Fruit fly (Drosophila melanogaster) whole organism, embryonic: ENCODE measurements around the gene CG7512.

ENCODE experiments used
- Antp ChIP-seq: fragments of 200-800 bp; sonication (Bioruptor generic); optimal IDR thresholded peaks from 3 replicates; lab custom pipeline; 2016; ENCODE audit warnings: missing biosample characterization, missing genetic modification characterization
- BEAF-32 ChIP-seq: fragments of 200-800 bp; sonication (Bioruptor generic); optimal IDR thresholded peaks from 3 replicates; lab custom pipeline; 2017; ENCODE audit warnings: missing biosample characterization, missing genetic modification characterization, mild to moderate bottlenecking, moderate library complexity, missing genetic modification reagents
- Bteb2 ChIP-seq: fragments of 200-800 bp; sonication (Bioruptor generic); optimal IDR thresholded peaks from 2 replicates; lab custom pipeline; 2016; ENCODE audit warnings: missing biosample characterization, missing genetic modification characterization
- CG10979 ChIP-seq: fragments of 200-800 bp; sonication (Bioruptor generic); optimal IDR thresholded peaks from 2 replicates; lab custom pipeline; 2018; ENCODE audit warnings: missing biosample characterization, mild to moderate bottlenecking, missing genetic modification characterization, moderate library complexity
- CG15073 ChIP-seq: fragments of 200-800 bp; sonication (Bioruptor generic); optimal IDR thresholded peaks from 2 replicates; lab custom pipeline; 2016; ENCODE audit warnings: missing biosample characterization, missing genetic modification characterization
- CG1602 ChIP-seq: fragments of 200-800 bp; sonication (Bioruptor generic); optimal IDR thresholded peaks from 3 replicates; lab custom pipeline; 2016; ENCODE audit warnings: missing biosample characterization, missing genetic modification characterization
- CG16813 ChIP-seq: fragments of 200-800 bp; sonication (Bioruptor generic); IDR thresholded peaks from 3 replicates; pipeline ENCODE4 v1.3.6; 2022; ENCODE audit warnings: missing biosample characterization, missing genetic modification characterization; ENCODE audit not compliant: partially characterized antibody
- CG17361 ChIP-seq: fragments of 200-800 bp; sonication (Bioruptor generic); IDR thresholded peaks from 3 replicates; pipeline ENCODE4 v1.3.6; 2022; ENCODE audit warnings: missing biosample characterization, missing genetic modification characterization
- CG18262 ChIP-seq: fragments of 200-800 bp; optimal IDR thresholded peaks from 3 replicates; lab custom pipeline; 2019; ENCODE audit warnings: missing biosample characterization, mild to moderate bottlenecking, missing genetic modification characterization, moderate library complexity
- CG18476 ChIP-seq: fragments of 200-800 bp; sonication (Bioruptor generic); optimal IDR thresholded peaks from 2 replicates; lab custom pipeline; 2016; ENCODE audit warnings: missing biosample characterization, mild to moderate bottlenecking, missing genetic modification characterization
- CG2202 ChIP-seq: fragments of 200-800 bp; sonication (Bioruptor generic); optimal IDR thresholded peaks from 2 replicates; lab custom pipeline; 2018; ENCODE audit warnings: missing biosample characterization, mild to moderate bottlenecking, missing genetic modification characterization
- CG30403 ChIP-seq: fragments of 200-800 bp; sonication (Bioruptor generic); optimal IDR thresholded peaks from 3 replicates; lab custom pipeline; 2016; ENCODE audit warnings: missing biosample characterization, missing genetic modification characterization
- CG30431 ChIP-seq: fragments of 200-800 bp; sonication (Bioruptor generic); optimal IDR thresholded peaks from 2 replicates; lab custom pipeline; 2017; ENCODE audit warnings: missing biosample characterization, missing genetic modification characterization
- CG31388 ChIP-seq: fragments of 200-800 bp; sonication (Bioruptor generic); optimal IDR thresholded peaks from 2 replicates; lab custom pipeline; 2016; ENCODE audit warnings: missing biosample characterization, missing genetic modification characterization
- CG33213 ChIP-seq: fragments of 200-800 bp; sonication (Bioruptor generic); optimal IDR thresholded peaks from 3 replicates; lab custom pipeline; 2016; ENCODE audit warnings: missing biosample characterization, missing genetic modification characterization
- CG34376 ChIP-seq: fragments of 200-800 bp; sonication (Bioruptor generic); optimal IDR thresholded peaks from 2 replicates; lab custom pipeline; 2018; ENCODE audit warnings: missing biosample characterization, mild to moderate bottlenecking, missing genetic modification characterization
- CG3726 ChIP-seq: fragments of 200-800 bp; sonication (Bioruptor generic); IDR thresholded peaks from 3 replicates; pipeline ENCODE4, ENCODE4 v1.3.6; 2022; ENCODE audit warnings: missing biosample characterization, missing genetic modification characterization
- CG4424 ChIP-seq: fragments of 200-800 bp; sonication (Bioruptor generic); optimal IDR thresholded peaks from 3 replicates; lab custom pipeline; 2016; ENCODE audit warnings: missing biosample characterization, missing genetic modification characterization
- CG5180 ChIP-seq: fragments of 200-800 bp; sonication (Bioruptor generic); optimal IDR thresholded peaks from 3 replicates; lab custom pipeline; 2017; ENCODE audit warnings: missing biosample characterization, missing genetic modification characterization, mild to moderate bottlenecking, moderate library complexity, missing genetic modification reagents
- CG7271 ChIP-seq: fragments of 200-800 bp; sonication (Bioruptor generic); optimal IDR thresholded peaks from 2 replicates; lab custom pipeline; 2018; ENCODE audit warnings: missing biosample characterization, mild to moderate bottlenecking, missing genetic modification characterization, moderate library complexity
- CG7556 ChIP-seq: fragments of 200-800 bp; sonication (Bioruptor generic); optimal IDR thresholded peaks from 2 replicates; lab custom pipeline; 2017; ENCODE audit warnings: missing biosample characterization, mild to moderate bottlenecking, missing genetic modification characterization
- CG8089 ChIP-seq: fragments of 200-800 bp; sonication (Bioruptor generic); optimal IDR thresholded peaks from 3 replicates; lab custom pipeline; 2016; ENCODE audit warnings: missing biosample characterization, missing genetic modification characterization
- CG9727 ChIP-seq: fragments of 200-800 bp; sonication (Bioruptor generic); optimal IDR thresholded peaks from 3 replicates; lab custom pipeline; 2017; ENCODE audit warnings: missing biosample characterization, mild to moderate bottlenecking, missing genetic modification characterization
- CG9932 ChIP-seq: fragments of 200-800 bp; sonication (Bioruptor generic); IDR thresholded peaks from 2 replicates; pipeline ENCODE4 v1.3.6; 2022; ENCODE audit warnings: missing biosample characterization, missing genetic modification characterization
- Dip2 ChIP-seq: fragments of 200-800 bp; sonication (Bioruptor generic); IDR thresholded peaks from 2 replicates; pipeline ENCODE4 v1.3.6; 2022; ENCODE audit warnings: missing biosample characterization, missing genetic modification characterization
- Dip3 ChIP-seq: fragments of 200-800 bp; sonication (Bioruptor generic); optimal IDR thresholded peaks from 3 replicates; lab custom pipeline; 2016; ENCODE audit warnings: missing biosample characterization, missing genetic modification characterization
- Fer1 ChIP-seq: fragments of 200-800 bp; sonication (Bioruptor generic); optimal IDR thresholded peaks from 2 replicates; lab custom pipeline; 2017; ENCODE audit warnings: missing biosample characterization, mild to moderate bottlenecking, missing genetic modification characterization
- Hr39 ChIP-seq: fragments of >200 bp; optimal IDR thresholded peaks from 2 replicates; lab custom pipeline; 2017
- Hr51 ChIP-seq, 2 experiments: fragments of 200-800 bp; sonication (Bioruptor generic); optimal IDR thresholded peaks; 2 replicates in 1 of 2; 3 replicates in 1 of 2; lab custom pipeline; 2016 to 2018; ENCODE audit warnings: missing biosample characterization in 2 of 2, missing genetic modification characterization in 2 of 2, mild to moderate bottlenecking in 1 of 2, moderate library complexity in 1 of 2
- Lhr ChIP-seq: fragments of 200-800 bp; sonication (Bioruptor generic); optimal IDR thresholded peaks from 3 replicates; lab custom pipeline; 2017; ENCODE audit warnings: mild to moderate bottlenecking, missing biosample characterization, missing genetic modification reagents, missing genetic modification characterization
- Mes4 ChIP-seq: fragments of 200-800 bp; sonication (Bioruptor generic); optimal IDR thresholded peaks from 2 replicates; lab custom pipeline; 2016; ENCODE audit warnings: missing biosample characterization, missing genetic modification characterization
- NfI ChIP-seq: fragments of 200-800 bp; sonication (Bioruptor generic); optimal IDR thresholded peaks from 3 replicates; lab custom pipeline; 2018; ENCODE audit warnings: missing biosample characterization, mild to moderate bottlenecking, missing genetic modification characterization, moderate library complexity
- Sin3A ChIP-seq: fragments of >200 bp; optimal IDR thresholded peaks from 2 replicates; lab custom pipeline; 2018
- Sry-β ChIP-seq: fragments of 200-800 bp; sonication (Bioruptor generic); optimal IDR thresholded peaks from 2 replicates; lab custom pipeline; 2018; ENCODE audit warnings: missing biosample characterization, mild to moderate bottlenecking, missing genetic modification characterization, moderate library complexity
- Trl ChIP-seq, 3 experiments: fragments of >200 bp in 2 of 3; fragments of 200-800 bp in 1 of 3; sonication (Bioruptor generic) in 1 of 3; optimal IDR thresholded peaks; 2 replicates in 1 of 3; 3 replicates in 2 of 3; lab custom pipeline; 2016 to 2017; ENCODE audit warnings: missing biosample characterization in 1 of 3, missing genetic modification characterization in 1 of 3
- cas ChIP-seq: fragments of 200-800 bp; sonication (Bioruptor generic); IDR thresholded peaks from 2 replicates; pipeline ENCODE4 v1.3.6; 2022; ENCODE audit warnings: missing biosample characterization, missing genetic modification characterization
- dmrt99B ChIP-seq: fragments of 200-800 bp; sonication (Bioruptor generic); optimal IDR thresholded peaks from 2 replicates; lab custom pipeline; 2018; ENCODE audit warnings: missing biosample characterization, mild to moderate bottlenecking, missing genetic modification characterization, moderate library complexity
- fd96Cb ChIP-seq: fragments of 200-800 bp; sonication (Bioruptor generic); optimal IDR thresholded peaks from 2 replicates; lab custom pipeline; 2018; ENCODE audit warnings: missing biosample characterization, mild to moderate bottlenecking, missing genetic modification characterization, moderate library complexity
- kah ChIP-seq: fragments of 200-800 bp; sonication (Bioruptor generic); optimal IDR thresholded peaks from 2 replicates; lab custom pipeline; 2018; ENCODE audit warnings: missing biosample characterization, mild to moderate bottlenecking, missing genetic modification characterization
- lbe ChIP-seq: fragments of 200-800 bp; sonication (Bioruptor generic); optimal IDR thresholded peaks from 2 replicates; lab custom pipeline; 2016; ENCODE audit warnings: missing biosample characterization, mild to moderate bottlenecking, missing genetic modification characterization
- otp ChIP-seq: fragments of 200-800 bp; sonication (Bioruptor generic); IDR thresholded peaks from 3 replicates; pipeline ENCODE4, ENCODE4 v1.3.6; 2022; ENCODE audit warnings: missing biosample characterization, missing genetic modification characterization
- pfk ChIP-seq: fragments of 200-800 bp; sonication (Bioruptor generic); optimal IDR thresholded peaks from 2 replicates; lab custom pipeline; 2018; ENCODE audit warnings: missing biosample characterization, mild to moderate bottlenecking, missing genetic modification characterization, moderate library complexity
- prd ChIP-seq, 3 experiments: fragments of >200 bp in 2 of 3; fragments of 200-800 bp in 1 of 3; sonication (Bioruptor generic) in 1 of 3; optimal IDR thresholded peaks in 2 of 3; IDR thresholded peaks in 1 of 3; 2 replicates in 2 of 3; 3 replicates in 1 of 3; pipeline versions ENCODE4 v1.3.6 to Lab custom; 2017 to 2022; ENCODE audit warnings: missing biosample characterization in 1 of 3, missing genetic modification characterization in 1 of 3
- rib ChIP-seq: fragments of 200-800 bp; sonication (Bioruptor generic); IDR thresholded peaks from 2 replicates; pipeline ENCODE4 v1.3.6; 2022; ENCODE audit warnings: missing biosample characterization, missing genetic modification characterization
- sc ChIP-seq, 3 experiments: fragments of >200 bp in 2 of 3; fragments of 200-800 bp in 1 of 3; sonication (Bioruptor generic) in 1 of 3; optimal IDR thresholded peaks; 2 replicates in 2 of 3; 3 replicates in 1 of 3; lab custom pipeline; 2017; ENCODE audit warnings: mild to moderate bottlenecking in 1 of 3, missing biosample characterization in 1 of 3, missing genetic modification characterization in 1 of 3, missing genetic modification reagents in 1 of 3
- sisA ChIP-seq: fragments of 200-800 bp; sonication (Bioruptor generic); IDR thresholded peaks from 2 replicates; pipeline ENCODE4 v1.3.6; 2022; ENCODE audit warnings: missing biosample characterization, missing genetic modification characterization
- ssp ChIP-seq: fragments of 200-800 bp; sonication (Bioruptor generic); IDR thresholded peaks from 2 replicates; pipeline ENCODE4 v1.3.6; 2022; ENCODE audit warnings: missing biosample characterization, missing genetic modification characterization
- tna ChIP-seq: fragments of 200-800 bp; sonication (Bioruptor generic); IDR thresholded peaks from 2 replicates; pipeline ENCODE4 v1.3.6; 2022; ENCODE audit warnings: missing biosample characterization, missing genetic modification characterization; ENCODE audit not compliant: partially characterized antibody
- ttk ChIP-seq: fragments of 200-800 bp; sonication (Bioruptor generic); IDR thresholded peaks from 2 replicates; pipeline ENCODE4 v2.1.2; 2022; ENCODE audit warnings: missing biosample characterization, missing genetic modification characterization
- zf30C ChIP-seq: fragments of 200-800 bp; sonication (Bioruptor generic); optimal IDR thresholded peaks from 3 replicates; lab custom pipeline; 2018; ENCODE audit warnings: missing biosample characterization, mild to moderate bottlenecking, missing genetic modification characterization

Gene CG7512

DNA sequence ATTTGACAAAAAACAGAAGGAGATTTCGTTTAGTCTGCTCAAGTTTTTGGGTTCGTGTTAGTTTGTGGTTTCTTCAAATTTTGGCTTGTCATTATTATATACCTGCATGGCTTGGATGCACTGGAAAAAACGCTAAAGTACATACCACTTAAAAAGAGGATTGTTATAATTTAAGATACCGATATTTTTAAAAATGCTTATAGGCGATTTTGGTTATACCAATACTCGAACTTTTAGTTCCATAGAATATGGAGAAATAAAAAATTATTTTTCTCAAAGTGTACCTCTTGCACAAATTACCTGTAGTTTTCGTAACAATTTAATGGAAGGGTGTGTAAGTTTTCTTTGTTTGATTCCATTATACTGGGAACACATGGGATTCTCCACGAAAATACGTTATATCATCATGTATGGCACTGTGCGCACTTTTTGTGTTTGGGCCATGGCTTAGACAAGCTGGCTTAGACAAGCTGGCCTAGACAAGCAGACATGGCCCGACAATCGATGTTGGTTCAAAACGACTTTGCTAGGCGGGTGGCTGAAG lies 48.1 kb upstream of the CG7512 start, which contains the start of gene Fum3 (continued):
- TF ChIP-seq CG5180 (GFP tag; lab: Kevin White, UChicago) (no peak), CG10979 (tag; lab: Kevin White, UChicago) (peak; percentile 24), CG33213 (GFP tag; lab: Kevin White, UChicago) (no peak), CG8089 (GFP tag; lab: Kevin White, UChicago) (no peak), Hr39 (lab: Kevin White, UChicago) (no peak), Mes4 (GFP tag; lab: Kevin White, UChicago) (no peak), prd (optimal IDR thresholded peaks at IDR 0.05; lab: Kevin White, UChicago) (no peak), prd (GFP tag; IDR thresholded peaks at IDR 0.05; lab: Robert Waterston, UW) (peak; percentile 78), CG18476 (no peak), ssp (no peak), CG30431 (no peak), CG16813 (no peak), CG1602 (GFP tag; lab: Kevin White, UChicago) (no peak), CG34376 (no peak), fd96Cb (tag; lab: Kevin White, UChicago) (no peak), kah (GFP tag; lab: Kevin White, UChicago) (no peak), Dip2 (GFP tag; lab: Robert Waterston, UW) (no peak), lbe (GFP tag; lab: Kevin White, UChicago) (no peak), Fer1 (no peak), BEAF-32 (no peak), cas (no peak), CG18262 (tag; lab: Kevin White, UChicago) (peak; percentile 31), CG7271 (tag; lab: Kevin White, UChicago) (peak; percentile 59), CG17361 (GFP tag; lab: Robert Waterston, UW) (no peak), NfI (no peak), sc (optimal IDR thresholded peaks at IDR 0.05; lab: Kevin White, UChicago) (no peak), sc (GFP tag; optimal IDR thresholded peaks at IDR 0.05; lab: Kevin White, UChicago) (no peak), Dip3 (GFP tag; lab: Kevin White, UChicago) (no peak), sisA (GFP tag; lab: Robert Waterston, UW) (no peak), dmrt99B (tag; lab: Kevin White, UChicago) (peak; percentile 15), pfk (GFP tag; lab: Kevin White, UChicago) (no peak), Sin3A (lab: Kevin White, UChicago) (no peak), CG30403 (GFP tag; lab: Kevin White, UChicago) (no peak), rib (GFP tag; lab: Robert Waterston, UW) (no peak), Sry-β (GFP tag; lab: Kevin White, UChicago) (no peak), Antp (no peak), zf30C (GFP tag; lab: Kevin White, UChicago) (no peak), CG9727 (GFP tag; lab: Kevin White, UChicago) (no peak), ttk (no peak), CG2202 (tag; lab: Kevin White, UChicago) (no peak), CG4424 (GFP tag; lab: Kevin White, UChicago) (peak; percentile 33), CG7556 (GFP tag; lab: Kevin White, UChicago) (no peak), CG3726 (GFP tag; lab: Robert Waterston, UW) (no peak), Trl (optimal IDR thresholded peaks at IDR 0.05; lab: Kevin White, UChicago) (no peak), Trl (GFP tag; optimal IDR thresholded peaks at IDR 0.05; lab: Kevin White, UChicago) (no peak), Hr51 (GFP tag; optimal IDR thresholded peaks at IDR 0.05; lab: Kevin White, UChicago) (no peak), otp (GFP tag; lab: Robert Waterston, UW) (peak; percentile 24; the same call in 1 of the 3 replicates), CG9932 (GFP tag; lab: Robert Waterston, UW) (no peak), Lhr (GFP tag; lab: Kevin White, UChicago) (no peak), CG31388 (GFP tag; lab: Kevin White, UChicago) (no peak), tna (GFP tag; lab: Robert Waterston, UW) (no peak), Bteb2 (no peak), CG15073 (GFP tag; lab: Kevin White, UChicago) (no peak)
- TF ChIP-seq, all 482 proteins: peak for 51
